Fruit fly (Drosophila melanogaster): ENCODE data around the gene CG12483.
A peak's percentile ranks its signal among the peaks of the same experiment; 100 is the strongest.

CG12483 gene

DNA sequence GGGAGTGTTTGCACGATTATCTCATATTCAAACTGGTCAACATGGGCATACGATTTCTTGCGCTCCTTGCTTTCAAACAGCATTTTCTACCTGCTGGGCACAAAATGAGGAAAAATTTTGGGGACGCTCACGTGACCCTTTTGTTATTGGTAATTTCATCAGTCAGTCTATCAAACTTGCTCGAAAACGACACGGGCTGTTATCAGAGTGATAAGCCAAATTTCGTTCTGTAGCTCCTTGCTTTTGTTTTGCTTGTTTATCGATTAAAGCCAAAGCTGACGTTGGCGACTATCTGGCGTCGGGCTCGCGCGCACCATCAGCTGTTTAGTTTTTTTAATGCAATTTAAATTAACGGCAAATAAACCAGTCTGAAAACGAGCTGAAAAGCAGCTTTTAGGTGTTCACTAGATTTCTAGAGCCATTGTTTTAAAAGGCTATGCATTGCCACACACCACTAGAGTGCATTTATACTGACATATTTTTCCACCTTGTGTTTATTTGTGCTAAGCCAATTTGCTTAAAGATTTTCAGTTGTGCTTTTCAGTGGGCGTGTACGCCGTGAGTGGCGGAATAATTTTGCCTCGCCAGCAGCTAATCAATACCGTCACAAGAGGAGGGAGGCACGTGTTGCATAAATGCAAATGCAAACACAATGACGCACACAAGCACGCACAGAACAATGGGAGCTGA lies 38.6 kb upstream of the CG12483 start (continued):
- no peak for TF ChIP-seq pan (optimal IDR thresholded peaks at IDR 0.05)
- TF ChIP-seq pan (GFP tag; optimal IDR thresholded peaks at IDR 0.05 in 1 of 2, IDR thresholded peaks at IDR 0.05 in 1 of 2) = no peak
- no peak for TF ChIP-seq shn (GFP tag; optimal IDR thresholded peaks at IDR 0.05)
- no peak for TF ChIP-seq Xbp1 (GFP tag; optimal IDR thresholded peaks at IDR 0.05)
- peak; percentile 85 for TF ChIP-seq CG5180 (GFP tag; optimal IDR thresholded peaks at IDR 0.05)
- peak; percentile 9 for TF ChIP-seq CG8281 (tag; optimal IDR thresholded peaks at IDR 0.05)
- no peak for TF ChIP-seq CG16863 (GFP tag; optimal IDR thresholded peaks at IDR 0.05)
- no peak for TF ChIP-seq CG14965 (GFP tag; optimal IDR thresholded peaks at IDR 0.05; ENCODE audit: borderline replicate concordance)
- no peak for TF ChIP-seq CG10147 (GFP tag; optimal IDR thresholded peaks at IDR 0.05)
- no peak for TF ChIP-seq CG33557 (GFP tag; optimal IDR thresholded peaks at IDR 0.05)
- no peak for TF ChIP-seq grn (GFP tag; optimal IDR thresholded peaks at IDR 0.05)
- no peak for TF ChIP-seq Bgb (GFP tag; IDR thresholded peaks at IDR 0.05; ENCODE audit: partially characterized antibody)
- TF ChIP-seq caup (GFP tag; optimal IDR thresholded peaks at IDR 0.05; ENCODE audit: severe bottlenecking) = peak; percentile 5
- TF ChIP-seq Nf-YA (GFP tag; IDR thresholded peaks at IDR 0.05) = 0 out of 2 replicates have a peak, but pooled peaks have one; percentile 7
- TF ChIP-seq CG3407 (GFP tag; optimal IDR thresholded peaks at IDR 0.05) = peak; percentile 11
- 0 out of 2 replicates have a peak, but pooled peaks have one; percentile 7 for TF ChIP-seq Xrp1 (GFP tag; IDR thresholded peaks at IDR 0.05)
- peak; percentile 93 for TF ChIP-seq CG18011 (GFP tag; optimal IDR thresholded peaks at IDR 0.05)
- TF ChIP-seq CG16779 (GFP tag; IDR thresholded peaks at IDR 0.05) = 0 out of 2 replicates have a peak, but pooled peaks have one; percentile 12
- no peak for TF ChIP-seq fu2 (GFP tag; optimal IDR thresholded peaks at IDR 0.05)
- peak; percentile 17 for TF ChIP-seq wek (GFP tag; optimal IDR thresholded peaks at IDR 0.05)

DNA sequence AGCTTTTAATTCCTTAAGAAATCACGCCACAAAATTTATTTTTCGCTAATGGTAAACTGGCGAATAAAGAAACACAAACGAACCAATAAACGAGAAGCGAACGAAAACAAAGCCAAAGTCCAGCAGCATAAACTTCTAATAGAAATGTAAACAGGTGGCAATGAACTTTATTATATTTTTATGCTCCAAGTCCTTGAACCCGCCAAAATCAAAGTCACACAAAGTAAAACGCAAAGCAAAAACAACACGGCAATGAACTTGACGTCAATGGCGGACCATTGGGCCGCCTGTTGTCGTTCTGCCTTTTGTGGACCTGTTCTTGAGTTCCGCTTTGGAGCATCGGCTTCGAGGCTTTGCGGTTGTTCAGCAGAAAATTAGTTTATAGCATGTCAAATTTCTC lies 36.7 kb upstream of the CG12483 start:
- no peak for TF ChIP-seq ab (GFP tag; optimal IDR thresholded peaks at IDR 0.05)
- TF ChIP-seq Mad (GFP tag; optimal IDR thresholded peaks at IDR 0.05) = no peak
- TF ChIP-seq Drgx (GFP tag; IDR thresholded peaks at IDR 0.05) = no peak
- no peak for TF ChIP-seq CG4404 (GFP tag; IDR thresholded peaks at IDR 0.05)
- TF ChIP-seq her (GFP tag; optimal IDR thresholded peaks at IDR 0.05) = no peak
- no peak for TF ChIP-seq sc (optimal IDR thresholded peaks at IDR 0.05)
- no peak for TF ChIP-seq sc (GFP tag; optimal IDR thresholded peaks at IDR 0.05)
- TF ChIP-seq amos (GFP tag; IDR thresholded peaks at IDR 0.05; ENCODE audit: partially characterized antibody) = no peak
- no peak for TF ChIP-seq CG3838 (GFP tag; optimal IDR thresholded peaks at IDR 0.05)
- no peak for TF ChIP-seq CG7928 (GFP tag; optimal IDR thresholded peaks at IDR 0.05)
- TF ChIP-seq phol (tag; optimal IDR thresholded peaks at IDR 0.05) = no peak
- no peak for TF ChIP-seq Bgb (GFP tag; IDR thresholded peaks at IDR 0.05; ENCODE audit: partially characterized antibody)
- no peak for TF ChIP-seq Doc3 (GFP tag; IDR thresholded peaks at IDR 0.05; ENCODE audit: partially characterized antibody)
- TF ChIP-seq CG12391 (tag; optimal IDR thresholded peaks at IDR 0.05) = no peak
- TF ChIP-seq kay (GFP tag; optimal IDR thresholded peaks at IDR 0.05) = no peak
- no peak for TF ChIP-seq fd64A (GFP tag; optimal IDR thresholded peaks at IDR 0.05)
- TF ChIP-seq CG1233 (GFP tag; optimal IDR thresholded peaks at IDR 0.05) = no peak

DNA sequence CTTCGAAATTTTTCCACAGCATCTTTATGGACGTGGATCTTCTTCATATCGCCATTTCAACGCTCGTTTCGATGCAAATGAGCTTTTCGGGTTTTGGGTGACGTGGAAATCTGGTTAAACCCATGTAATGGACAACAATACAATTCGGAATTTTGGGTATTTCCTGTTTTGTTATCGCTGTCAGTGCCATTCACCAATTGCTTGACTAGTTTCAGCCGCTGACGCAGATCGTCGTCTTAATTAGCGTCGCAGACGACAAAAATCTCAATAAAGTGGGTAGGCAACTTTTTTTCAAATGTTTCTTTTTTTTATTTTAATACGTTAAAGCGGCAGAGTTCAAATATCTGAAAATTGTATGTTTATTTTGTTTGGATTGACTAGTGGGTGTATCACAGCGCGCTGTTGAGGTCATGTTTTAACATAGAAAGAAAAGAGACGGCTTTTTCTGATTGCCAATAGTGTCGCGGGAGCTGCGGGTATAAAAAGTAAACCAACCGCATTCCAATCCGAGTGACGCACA lies 35.7 kb upstream of the CG12483 start:
- TF ChIP-seq hkb (optimal IDR thresholded peaks at IDR 0.05) (peak; percentile 19), hkb (GFP tag; IDR thresholded peaks at IDR 0.05) (no peak), sd (tag; optimal IDR thresholded peaks at IDR 0.05) (peak; percentile 90), Hr78 (GFP tag; optimal IDR thresholded peaks at IDR 0.05) (no peak), Awh (GFP tag; IDR thresholded peaks at IDR 0.05) (peak; percentile 69; the same call in 1 of the 2 replicates), chinmo (GFP tag; IDR thresholded peaks at IDR 0.05; ENCODE audit: partially characterized antibody) (peak; percentile 42; the same call in 1 of the 4 replicates), CG31441 (GFP tag; IDR thresholded peaks at IDR 0.05) (no peak), Dll (GFP tag; IDR thresholded peaks at IDR 0.05; ENCODE audit: partially characterized antibody) (no peak), abd-A (tag; optimal IDR thresholded peaks at IDR 0.05) (peak; percentile 80), hth (optimal IDR thresholded peaks at IDR 0.05) (no peak), eve (GFP tag; optimal IDR thresholded peaks at IDR 0.05) (peak in 1 of 2 experiments; percentile 29), Eip74EF (GFP tag; optimal IDR thresholded peaks at IDR 0.05) (peak in 1 of 2 experiments; percentile 71)

Data from whole organism, embryonic.